Fruit fly (Drosophila melanogaster): Measurements from ENCODE around the gene CG17917.

CG17917 gene

DNA sequence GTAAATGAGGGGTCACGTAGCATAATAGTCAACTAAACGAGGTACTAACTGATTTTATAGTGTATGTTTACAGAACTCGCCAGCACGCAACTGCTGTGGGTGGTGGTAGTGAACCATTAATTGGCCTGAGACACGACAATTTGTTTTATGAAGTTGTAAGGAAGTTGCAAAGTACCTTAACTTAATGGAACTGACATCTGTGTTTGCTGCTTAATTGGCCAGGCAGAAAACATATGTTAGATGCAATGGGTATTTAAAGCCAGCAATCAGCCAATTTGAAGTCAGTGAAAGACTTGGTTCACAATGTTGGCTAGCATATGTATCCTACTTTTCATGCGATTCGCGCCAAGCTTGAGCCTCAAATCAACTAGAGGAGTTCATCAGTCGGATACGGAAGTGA lies at the start of gene CG17917:
Gene CG17917, plus strand, starts transcription at position 301 of the 400 bp plus-strand sequence.
- TF ChIP-seq CG8478 (optimal IDR thresholded peaks at IDR 0.05) (no peak), CTCF (optimal IDR thresholded peaks at IDR 0.05) (no peak)

DNA sequence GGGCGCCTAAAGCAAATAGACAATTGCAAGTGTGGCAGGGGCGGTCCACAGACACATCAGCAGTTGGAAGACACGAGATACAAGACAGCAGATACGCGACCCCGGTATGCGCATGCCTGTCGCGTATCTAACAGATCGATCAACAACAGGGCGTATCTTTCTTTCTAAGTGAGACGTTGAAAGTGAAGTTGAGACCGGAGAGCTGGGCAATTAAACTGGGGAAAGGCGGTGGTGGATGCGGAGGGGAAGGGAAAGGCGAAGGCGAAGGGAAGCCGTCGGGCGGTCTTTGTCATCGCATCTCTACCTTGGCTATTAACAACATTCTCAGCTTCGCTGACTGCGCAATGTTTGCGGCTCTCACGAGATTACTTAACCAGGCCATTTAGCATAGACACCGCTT lies 47.7 kb upstream of the CG17917 start:
- TF ChIP-seq CG8478 (optimal IDR thresholded peaks at IDR 0.05) (no peak), CTCF (optimal IDR thresholded peaks at IDR 0.05) (no peak)

DNA sequence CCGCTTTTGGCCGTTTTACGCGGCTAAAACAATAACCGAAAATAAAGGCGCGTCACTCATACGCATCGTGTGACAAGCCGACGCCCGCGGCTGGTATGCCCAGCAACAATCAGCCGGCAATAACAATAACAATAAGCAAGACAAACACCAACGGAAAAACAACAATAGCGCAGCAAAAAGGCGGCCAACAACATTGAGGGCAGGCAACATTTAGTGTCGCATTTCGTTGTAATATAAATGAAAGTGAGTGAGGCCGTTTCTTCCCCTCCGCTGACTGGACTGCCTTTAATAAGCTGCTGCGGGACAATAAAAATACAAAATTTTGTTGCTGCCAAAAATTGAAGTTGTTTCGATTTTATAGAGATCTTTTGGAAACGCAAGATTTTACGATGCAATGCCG lies 44.6 kb upstream of the CG17917 start:
- TF ChIP-seq CG8478 (optimal IDR thresholded peaks at IDR 0.05) (no peak), CTCF (optimal IDR thresholded peaks at IDR 0.05) (no peak)

DNA sequence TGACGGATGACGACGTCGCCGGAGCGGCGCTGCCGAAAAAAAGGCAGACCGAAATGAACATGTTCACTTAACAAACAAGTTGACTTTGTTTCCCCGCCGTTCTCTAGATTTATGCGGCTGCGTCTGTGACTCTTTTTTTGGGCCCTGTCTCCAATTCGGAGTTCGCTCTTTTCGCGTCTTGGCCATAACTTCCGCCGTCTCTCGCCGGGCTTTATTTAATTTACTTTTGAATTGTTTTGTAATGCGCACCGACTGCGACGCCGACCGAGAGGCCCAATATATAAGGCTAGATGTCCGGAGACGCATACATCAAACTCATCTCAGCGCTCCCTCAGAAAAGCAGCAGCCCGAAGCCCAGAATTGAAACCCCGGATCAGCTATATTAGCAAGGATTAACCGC lies 42.9 kb upstream of the CG17917 start, which contains the start of gene Osi14:
Gene Osi14, plus strand, starts transcription at position 301 of the 400 bp plus-strand sequence.
- TF ChIP-seq CTCF (optimal IDR thresholded peaks at IDR 0.05) (no peak), CG8478 (optimal IDR thresholded peaks at IDR 0.05) (no peak)

DNA sequence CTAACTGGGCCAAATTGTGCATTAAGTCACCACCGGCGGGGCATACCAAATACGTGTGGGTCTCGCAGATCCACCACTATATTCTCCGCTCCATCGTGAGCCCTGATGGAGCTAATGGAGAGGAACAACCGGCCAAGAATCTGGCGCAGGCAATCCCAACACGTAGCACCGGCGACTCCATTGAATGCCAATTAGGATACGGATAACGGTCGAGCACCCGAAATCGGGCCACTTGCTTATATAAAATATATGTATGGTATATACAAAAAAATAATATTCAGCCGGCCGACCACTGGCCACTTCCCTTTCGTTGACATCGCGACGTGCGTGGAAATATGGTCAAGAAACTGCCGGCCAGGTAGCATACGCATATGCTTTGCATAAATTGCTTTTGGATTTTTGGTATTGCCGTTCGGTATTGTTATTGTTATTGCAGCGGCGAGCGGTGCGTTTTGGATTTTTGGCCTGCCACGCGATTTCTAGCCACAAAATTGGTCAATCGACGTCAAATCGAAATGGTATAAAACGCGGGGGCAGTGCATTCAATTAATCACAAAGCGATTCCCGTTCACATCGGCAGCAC lies 40.4 kb upstream of the CG17917 start, which contains the start of gene Osi15:
Gene Osi15, plus strand, starts transcription at position 548 of the 583 bp plus-strand sequence.
- no peak for TF ChIP-seq CTCF (optimal IDR thresholded peaks at IDR 0.05)
- TF ChIP-seq CG8478 (optimal IDR thresholded peaks at IDR 0.05) = no peak

DNA sequence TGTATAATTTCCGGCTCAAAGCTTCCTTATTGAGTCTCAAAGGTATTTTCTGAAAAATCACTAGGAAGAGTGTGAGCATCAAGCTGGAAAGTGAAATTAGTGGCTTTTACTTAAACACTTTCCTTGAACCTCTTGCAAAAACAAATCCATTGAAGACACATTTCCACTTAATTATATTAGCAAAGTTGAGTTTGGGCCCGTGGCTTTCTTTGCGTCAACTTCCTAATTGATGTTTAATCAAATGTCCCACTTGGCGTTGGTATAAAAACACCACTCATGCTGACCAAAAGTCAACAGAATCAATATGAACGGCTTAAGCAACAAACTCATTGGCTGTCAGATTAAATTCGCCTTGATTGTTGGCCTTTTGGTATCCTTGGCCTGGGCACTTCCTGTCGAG lies 38.0 kb upstream of the CG17917 start, which contains the start of gene CG46396:
Gene CG46396, plus strand, starts transcription at position 301 of the 400 bp plus-strand sequence.
- TF ChIP-seq CTCF (optimal IDR thresholded peaks at IDR 0.05) = no peak
- no peak for TF ChIP-seq CG8478 (optimal IDR thresholded peaks at IDR 0.05)

DNA sequence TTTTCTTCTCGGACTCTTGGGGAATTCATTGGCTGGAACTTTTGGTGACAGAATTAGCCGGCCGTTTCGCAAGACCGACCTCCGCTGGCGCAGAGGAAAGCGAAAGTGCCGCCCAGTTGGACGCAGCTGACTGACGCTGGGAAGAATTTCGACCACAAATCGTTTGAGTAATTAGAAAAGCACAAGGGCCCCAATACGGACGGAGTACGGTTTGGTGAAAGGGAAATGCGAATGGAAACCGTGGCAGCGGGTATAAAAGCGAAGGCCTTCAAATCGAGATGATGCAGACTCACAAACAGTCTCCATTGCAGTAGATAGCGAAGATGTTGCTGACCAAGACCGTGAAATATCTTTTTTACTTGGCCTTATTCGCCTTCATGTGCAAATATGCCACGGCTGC lies 36.8 kb upstream of the CG17917 start, which contains the start of gene Osi16:
Gene Osi16, plus strand, starts transcription at position 301 of the 400 bp plus-strand sequence.
- TF ChIP-seq CG8478 (optimal IDR thresholded peaks at IDR 0.05) = no peak
- TF ChIP-seq CTCF (optimal IDR thresholded peaks at IDR 0.05) = no peak

DNA sequence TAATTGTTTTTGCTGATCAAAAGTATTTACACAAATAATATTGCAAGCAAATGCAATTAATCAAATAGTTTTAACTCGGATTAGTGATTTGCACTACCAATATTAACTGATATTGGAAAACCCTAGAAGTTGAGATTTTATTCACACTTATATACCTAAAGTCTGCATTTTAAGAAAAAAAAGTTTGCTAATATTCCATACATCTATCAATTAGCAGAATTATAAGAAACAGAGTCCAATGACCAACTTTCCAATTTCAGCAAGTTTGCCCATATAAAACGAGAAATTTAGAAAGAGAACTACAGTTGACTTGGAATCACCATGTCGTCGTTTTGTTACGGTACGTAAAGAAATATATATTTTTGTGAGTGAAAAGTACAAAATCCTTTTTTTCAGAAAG lies 35.2 kb upstream of the CG17917 start, which contains the start of gene CG46026:
Gene CG46026, plus strand, starts transcription at position 301 of the 400 bp plus-strand sequence.
- TF ChIP-seq CTCF (optimal IDR thresholded peaks at IDR 0.05) = no peak
- TF ChIP-seq CG8478 (optimal IDR thresholded peaks at IDR 0.05) = no peak

DNA sequence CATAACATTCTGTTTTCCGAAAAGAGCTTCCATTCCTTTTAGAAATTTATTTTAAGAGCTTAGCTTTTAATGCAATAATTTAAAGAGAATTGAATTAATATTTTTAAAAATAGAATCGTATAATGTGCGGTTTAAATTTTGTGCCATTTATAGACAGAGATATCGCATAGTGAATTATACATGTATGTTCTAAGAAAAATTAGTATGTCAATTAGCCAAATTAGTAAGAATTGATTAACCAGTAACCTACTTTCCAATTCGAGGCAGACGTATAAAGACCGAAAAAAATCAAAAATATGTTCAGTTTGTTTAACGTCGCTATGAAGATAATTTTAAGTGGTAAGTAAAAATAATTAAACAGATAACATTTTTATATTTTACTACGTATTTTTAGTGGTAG lies 32.1 kb upstream of the CG17917 start, which contains the start of gene CG31560:
Gene CG31560, plus strand, starts transcription at position 301 of the 400 bp plus-strand sequence.
- TF ChIP-seq CTCF (optimal IDR thresholded peaks at IDR 0.05) = no peak
- no peak for TF ChIP-seq CG8478 (optimal IDR thresholded peaks at IDR 0.05)

DNA sequence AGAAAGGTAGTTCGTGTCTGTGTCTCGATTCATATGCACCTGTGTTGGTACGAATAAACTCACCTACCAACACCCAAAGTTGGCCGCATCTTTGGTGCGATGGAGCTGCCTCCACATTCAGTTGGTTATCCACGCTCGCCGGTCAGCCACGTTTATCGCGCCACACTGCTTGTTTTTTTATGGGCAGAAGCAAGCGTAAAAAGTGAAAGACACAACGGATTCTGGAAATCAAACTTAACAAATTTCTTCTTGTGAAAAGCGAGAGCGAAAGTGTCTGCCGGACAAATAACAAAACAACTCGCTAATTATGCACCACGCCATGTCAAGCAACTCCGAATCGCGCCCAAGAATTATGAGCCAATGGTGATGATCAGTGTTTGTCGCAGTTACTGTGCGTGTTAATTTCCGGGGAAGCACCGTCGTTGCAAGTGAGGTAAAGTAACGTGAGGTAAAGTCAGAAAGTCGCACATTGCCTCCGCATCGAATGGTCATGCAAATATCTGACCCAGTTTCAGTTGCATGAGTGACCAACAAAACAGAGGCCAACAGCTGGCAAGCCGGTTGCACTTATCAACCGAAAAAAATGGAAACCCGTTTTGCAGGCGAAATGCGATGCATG lies 30.0 kb upstream of the CG17917 start, which contains the start of gene Osi17:
Gene Osi17, plus strand, starts transcription at position 132 of the 619 bp plus-strand sequence.
- TF ChIP-seq CTCF (optimal IDR thresholded peaks at IDR 0.05) (no peak), CG8478 (optimal IDR thresholded peaks at IDR 0.05) (no peak)

DNA sequence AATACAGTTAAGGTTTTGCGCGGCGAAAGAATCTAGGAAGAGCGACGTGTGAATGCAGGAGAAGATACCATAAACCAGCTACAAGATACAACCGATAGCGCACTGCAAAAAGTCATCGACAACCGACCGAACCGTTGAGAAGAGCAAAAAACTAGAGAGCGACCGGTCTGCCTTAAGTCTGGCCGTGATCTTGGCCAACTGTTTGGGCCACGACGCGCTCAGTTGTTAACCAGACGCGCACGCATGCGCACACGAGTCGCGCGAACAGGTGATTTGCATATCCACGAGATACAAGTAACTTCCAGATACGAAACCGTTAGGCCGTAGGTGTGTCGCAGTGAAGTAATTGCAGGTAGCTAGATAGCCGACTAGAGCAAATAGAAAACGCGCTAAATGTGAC lies 26.7 kb upstream of the CG17917 start:
- TF ChIP-seq CG8478 (optimal IDR thresholded peaks at IDR 0.05) (no peak), CTCF (optimal IDR thresholded peaks at IDR 0.05) (no peak)

DNA sequence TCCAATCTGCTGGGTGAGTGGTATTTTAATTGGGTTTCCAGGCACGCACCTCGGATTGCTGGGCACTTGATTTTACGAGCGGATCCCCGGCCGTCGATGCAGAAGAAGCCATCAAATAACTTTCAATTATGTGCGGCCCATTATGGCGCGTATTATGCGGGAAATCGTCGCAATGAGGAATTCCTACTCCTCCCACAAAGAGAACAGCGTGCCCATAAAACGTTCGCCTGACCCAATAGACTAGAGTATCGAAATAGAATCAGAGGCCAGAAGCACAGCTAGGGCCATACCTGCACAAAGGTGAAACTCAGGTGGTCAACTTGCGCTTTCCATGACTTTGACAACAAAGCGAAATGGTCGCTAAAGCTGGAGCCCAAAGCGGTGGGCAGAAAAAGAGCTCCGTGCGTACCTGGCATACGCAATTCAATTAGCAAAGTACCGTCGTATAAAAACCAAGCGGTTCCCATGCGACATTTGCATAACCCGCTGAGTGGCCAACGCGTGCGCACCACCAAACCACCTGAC lies 11.9 kb upstream of the CG17917 start, which contains the start of gene Osi18:
Gene Osi18, plus strand, starts transcription at position 475 of the 525 bp plus-strand sequence.
- TF ChIP-seq CG8478 (optimal IDR thresholded peaks at IDR 0.05) = no peak
- TF ChIP-seq CTCF (optimal IDR thresholded peaks at IDR 0.05) = no peak

DNA sequence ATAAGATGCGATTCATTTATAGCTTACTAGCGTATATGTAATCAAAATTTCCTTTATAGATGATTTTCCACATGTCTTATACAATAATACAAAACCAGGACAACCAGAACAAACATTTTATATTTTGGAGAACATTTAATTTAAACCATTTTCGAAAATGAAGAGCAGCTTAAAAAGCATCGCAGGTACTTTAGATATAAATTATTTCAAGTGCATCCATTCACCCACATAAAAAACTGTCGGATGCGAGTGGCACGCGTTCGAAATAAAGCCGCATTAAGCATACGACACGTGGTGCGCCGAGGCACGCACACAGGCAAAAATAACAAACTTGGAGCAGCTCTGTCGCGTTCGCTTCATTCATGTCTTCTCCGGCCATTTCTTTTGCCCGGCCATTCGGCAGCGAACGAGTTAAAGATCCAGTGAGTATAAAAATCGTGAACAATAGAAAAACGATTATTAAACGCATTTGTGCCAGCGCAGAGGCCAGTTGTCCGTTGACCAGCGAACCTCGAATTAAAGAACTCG lies 6.8 kb upstream of the CG17917 start, which contains the start of gene Osi19:
Gene Osi19, plus strand, starts transcription at position 457 of the 528 bp plus-strand sequence.
- no peak for TF ChIP-seq CTCF (optimal IDR thresholded peaks at IDR 0.05)

DNA sequence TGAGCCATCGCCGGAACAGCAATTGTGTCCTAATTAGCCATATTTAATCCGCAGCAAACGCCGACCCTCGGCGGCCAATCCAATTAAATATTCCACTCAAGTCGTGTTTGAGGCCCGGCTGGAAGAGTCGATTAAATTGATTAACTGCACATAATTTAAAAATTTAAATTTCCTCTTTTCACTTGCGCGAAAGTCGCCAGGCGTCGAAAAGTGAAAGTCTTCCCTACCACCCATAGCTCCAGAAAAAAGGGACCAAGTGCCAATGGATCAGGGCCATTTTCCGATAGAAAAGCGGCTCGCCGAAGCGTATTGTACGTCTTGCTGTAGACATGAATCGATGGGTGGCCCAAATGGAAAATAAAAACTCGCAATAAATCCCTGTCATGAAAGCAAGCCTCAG lies 4.4 kb upstream of the CG17917 start:
- TF ChIP-seq CG8478 (optimal IDR thresholded peaks at IDR 0.05) (no peak), CTCF (optimal IDR thresholded peaks at IDR 0.05) (no peak)

DNA sequence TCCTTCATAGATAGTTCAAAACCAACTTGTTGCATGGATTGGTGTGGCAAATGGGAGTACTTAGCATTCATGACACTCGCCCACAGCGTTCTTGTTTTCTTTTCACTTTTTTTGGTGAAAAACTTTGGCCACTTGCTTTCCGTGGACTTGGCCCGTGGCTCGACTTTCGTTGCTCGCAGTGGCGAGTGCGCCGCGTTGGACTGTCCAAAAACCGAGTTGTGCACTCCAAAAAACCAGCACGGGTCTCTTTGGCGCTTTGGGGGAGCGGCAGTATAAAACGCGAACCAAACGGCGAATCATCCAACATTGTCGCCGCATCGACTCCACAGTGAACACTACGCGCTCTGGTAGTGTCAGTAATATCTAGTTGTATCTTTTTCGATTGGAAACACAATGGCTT lies 2.0 kb upstream of the CG17917 start, which contains the start of gene Osi20:
Gene Osi20, plus strand, starts transcription at position 301 of the 400 bp plus-strand sequence.
- TF ChIP-seq CG8478 (optimal IDR thresholded peaks at IDR 0.05) (no peak), CTCF (optimal IDR thresholded peaks at IDR 0.05) (no peak)
